Fruit fly (Drosophila melanogaster) whole organism, embryonic: ENCODE measurements around the gene CG12289.

Experiments
- Atf3 ChIP-seq: fragments of 200-800 bp; sonication (Bioruptor generic); optimal IDR thresholded peaks from 3 replicates; lab custom pipeline; 2016; ENCODE audit warnings: missing biosample characterization, missing genetic modification characterization
- CG11696 ChIP-seq: fragments of 200-800 bp; sonication (Bioruptor generic); IDR thresholded peaks from 2 replicates; pipeline ENCODE4 v1.3.6; 2022; ENCODE audit warnings: missing biosample characterization, missing genetic modification characterization
- CG12104 ChIP-seq: fragments of 200-800 bp; sonication (Bioruptor generic); optimal IDR thresholded peaks from 3 replicates; lab custom pipeline; 2016; ENCODE audit warnings: missing biosample characterization, missing genetic modification characterization
- CG1233 ChIP-seq: fragments of 200-800 bp; sonication (Bioruptor generic); optimal IDR thresholded peaks from 4 replicates; lab custom pipeline; 2018; ENCODE audit warnings: missing biosample characterization, mild to moderate bottlenecking, missing genetic modification characterization
- CG12391 ChIP-seq: fragments of 200-800 bp; sonication (Bioruptor generic); optimal IDR thresholded peaks from 3 replicates; lab custom pipeline; 2018; ENCODE audit warnings: missing biosample characterization, mild to moderate bottlenecking, missing genetic modification characterization, moderate library complexity
- CG12659 ChIP-seq: fragments of 200-800 bp; sonication (Bioruptor generic); optimal IDR thresholded peaks from 3 replicates; lab custom pipeline; 2017; ENCODE audit warnings: mild to moderate bottlenecking, missing biosample characterization, missing genetic modification reagents, missing genetic modification characterization
- CG14667 ChIP-seq: fragments of 200-800 bp; sonication (Bioruptor generic); IDR thresholded peaks from 2 replicates; pipeline ENCODE4 v1.3.6; 2022; ENCODE audit warnings: missing biosample characterization, missing genetic modification characterization
- CG17829 ChIP-seq: fragments of 200-800 bp; optimal IDR thresholded peaks from 2 replicates; lab custom pipeline; 2019; ENCODE audit warnings: missing biosample characterization, mild to moderate bottlenecking, missing genetic modification characterization, moderate library complexity
- CG17912 ChIP-seq: fragments of 200-800 bp; sonication (Bioruptor generic); optimal IDR thresholded peaks from 2 replicates; lab custom pipeline; 2018; ENCODE audit warnings: missing biosample characterization, mild to moderate bottlenecking, missing genetic modification characterization
- CG1832 ChIP-seq: fragments of 200-800 bp; sonication (Bioruptor generic); optimal IDR thresholded peaks from 2 replicates; lab custom pipeline; 2017; ENCODE audit warnings: missing biosample characterization, mild to moderate bottlenecking, missing genetic modification characterization, inconsistent platforms
- CG31224 ChIP-seq: fragments of 200-800 bp; sonication (Bioruptor generic); IDR thresholded peaks from 2 replicates; pipeline ENCODE4 v1.3.6; 2022; ENCODE audit warnings: missing biosample characterization, missing genetic modification characterization
- CG32772 ChIP-seq: fragments of 200-800 bp; sonication (Bioruptor generic); IDR thresholded peaks from 2 replicates; pipeline ENCODE4 v1.3.6; 2022; ENCODE audit warnings: missing biosample characterization, missing genetic modification characterization
- CG43689 ChIP-seq: fragments of 200-800 bp; sonication (Bioruptor generic); IDR thresholded peaks from 2 replicates; pipeline ENCODE4 v1.3.6; 2022; ENCODE audit warnings: missing biosample characterization, missing genetic modification characterization
- CG4617 ChIP-seq: fragments of 200-800 bp; sonication (Bioruptor generic); optimal IDR thresholded peaks from 3 replicates; lab custom pipeline; 2016; ENCODE audit warnings: missing biosample characterization, missing genetic modification characterization, borderline replicate concordance
- CG4707 ChIP-seq: fragments of 200-800 bp; sonication (Bioruptor generic); optimal IDR thresholded peaks from 2 replicates; lab custom pipeline; 2018; ENCODE audit warnings: missing biosample characterization, mild to moderate bottlenecking, missing genetic modification characterization, moderate library complexity
- CG5245 ChIP-seq: fragments of 200-800 bp; sonication (Bioruptor generic); optimal IDR thresholded peaks from 3 replicates; lab custom pipeline; 2016; ENCODE audit warnings: missing biosample characterization, missing genetic modification characterization
- CG7556 ChIP-seq: fragments of 200-800 bp; sonication (Bioruptor generic); optimal IDR thresholded peaks from 2 replicates; lab custom pipeline; 2017; ENCODE audit warnings: missing biosample characterization, mild to moderate bottlenecking, missing genetic modification characterization
- CG8944 ChIP-seq: fragments of 200-800 bp; sonication (Bioruptor generic); optimal IDR thresholded peaks from 3 replicates; lab custom pipeline; 2016; ENCODE audit warnings: missing biosample characterization, missing genetic modification characterization
- CG9932 ChIP-seq: fragments of 200-800 bp; sonication (Bioruptor generic); IDR thresholded peaks from 2 replicates; pipeline ENCODE4 v1.3.6; 2022; ENCODE audit warnings: missing biosample characterization, missing genetic modification characterization
- Dref ChIP-seq: fragments of 200-800 bp; sonication (Bioruptor generic); IDR thresholded peaks from 2 replicates; pipeline ENCODE4 v1.3.6; 2022; ENCODE audit warnings: missing biosample characterization, missing genetic modification characterization
- E2f2 ChIP-seq: fragments of 200-800 bp; sonication (Bioruptor generic); IDR thresholded peaks from 2 replicates; pipeline ENCODE4 v1.3.6; 2022; ENCODE audit warnings: missing biosample characterization, missing genetic modification characterization
- Fer3 ChIP-seq: fragments of 200-800 bp; sonication (Bioruptor generic); optimal IDR thresholded peaks from 2 replicates; lab custom pipeline; 2018; ENCODE audit warnings: missing biosample characterization, mild to moderate bottlenecking, missing genetic modification characterization, moderate library complexity
- Gug ChIP-seq: fragments of 200-800 bp; sonication (Bioruptor generic); IDR thresholded peaks from 4 replicates; pipeline ENCODE4 v1.3.6; 2022; ENCODE audit warnings: missing biosample characterization, missing genetic modification characterization
- HLH4C ChIP-seq: fragments of 200-800 bp; sonication (Bioruptor generic); IDR thresholded peaks from 3 replicates; pipeline ENCODE4 v1.3.6; 2022; ENCODE audit warnings: missing biosample characterization, missing genetic modification characterization; ENCODE audit not compliant: partially characterized antibody
- Hey ChIP-seq: fragments of 200-800 bp; sonication (Bioruptor generic); optimal IDR thresholded peaks from 3 replicates; lab custom pipeline; 2018; ENCODE audit warnings: missing biosample characterization, mild to moderate bottlenecking, missing genetic modification characterization
- Hr39 ChIP-seq: fragments of >200 bp; optimal IDR thresholded peaks from 2 replicates; lab custom pipeline; 2017
- Med ChIP-seq: fragments of 200-800 bp; sonication (Bioruptor generic); peaks from one replicate; lab custom pipeline; 2016; ENCODE audit warnings: missing biosample characterization, missing genetic modification characterization, mild to moderate bottlenecking, inconsistent platforms, moderate library complexity
- NC2β ChIP-seq: fragments of 200-800 bp; sonication (Bioruptor generic); optimal IDR thresholded peaks from 2 replicates; lab custom pipeline; 2016; ENCODE audit warnings: missing biosample characterization, missing genetic modification characterization
- Oli ChIP-seq: fragments of 200-800 bp; sonication (Bioruptor generic); optimal IDR thresholded peaks from 2 replicates; lab custom pipeline; 2018; ENCODE audit warnings: missing biosample characterization, mild to moderate bottlenecking, missing genetic modification characterization, moderate library complexity
- PHDP ChIP-seq: fragments of 200-800 bp; sonication (Bioruptor generic); optimal IDR thresholded peaks from 3 replicates; lab custom pipeline; 2018; ENCODE audit warnings: missing biosample characterization, mild to moderate bottlenecking, missing genetic modification characterization, moderate library complexity
- Sox100B ChIP-seq: fragments of 200-800 bp; sonication (Bioruptor generic); optimal IDR thresholded peaks from 3 replicates; lab custom pipeline; 2018; ENCODE audit warnings: missing biosample characterization, mild to moderate bottlenecking, missing genetic modification characterization
- Sry-β ChIP-seq: fragments of 200-800 bp; sonication (Bioruptor generic); optimal IDR thresholded peaks from 2 replicates; lab custom pipeline; 2018; ENCODE audit warnings: missing biosample characterization, mild to moderate bottlenecking, missing genetic modification characterization, moderate library complexity
- chm ChIP-seq: fragments of 200-800 bp; sonication (Bioruptor generic); IDR thresholded peaks from 2 replicates; pipeline ENCODE4 v1.3.6; 2022; ENCODE audit warnings: missing biosample characterization, missing genetic modification characterization
- corto ChIP-seq: fragments of 200-800 bp; sonication (Bioruptor generic); optimal IDR thresholded peaks from 2 replicates; lab custom pipeline; 2016; ENCODE audit warnings: missing biosample characterization, mild to moderate bottlenecking, missing genetic modification characterization, moderate library complexity
- croc ChIP-seq: fragments of 200-800 bp; sonication (Bioruptor generic); conservative IDR thresholded peaks from 3 replicates; pipeline ENCODE4 v1.3.6; 2022; ENCODE audit warnings: missing biosample characterization, missing genetic modification characterization
- da ChIP-seq: fragments of 200-800 bp; sonication (Bioruptor generic); optimal IDR thresholded peaks from 2 replicates; lab custom pipeline; 2016; ENCODE audit warnings: missing biosample characterization, missing genetic modification characterization
- dati ChIP-seq: fragments of 200-800 bp; sonication (Bioruptor generic); IDR thresholded peaks from 2 replicates; pipeline ENCODE4 v1.3.6; 2022; ENCODE audit warnings: missing biosample characterization, missing genetic modification characterization
- fd3F ChIP-seq: fragments of 200-800 bp; sonication (Bioruptor generic); optimal IDR thresholded peaks from 2 replicates; lab custom pipeline; 2018; ENCODE audit warnings: missing biosample characterization, mild to moderate bottlenecking, missing genetic modification characterization, moderate library complexity
- h ChIP-seq: fragments of >200 bp; optimal IDR thresholded peaks from 2 replicates; lab custom pipeline; 2017
- jigr1 ChIP-seq: fragments of 200-800 bp; sonication (Bioruptor generic); IDR thresholded peaks from 3 replicates; pipeline ENCODE4 v1.3.6; 2022; ENCODE audit warnings: missing biosample characterization, missing genetic modification characterization
- lbe ChIP-seq: fragments of 200-800 bp; sonication (Bioruptor generic); optimal IDR thresholded peaks from 2 replicates; lab custom pipeline; 2016; ENCODE audit warnings: missing biosample characterization, mild to moderate bottlenecking, missing genetic modification characterization
- mirr ChIP-seq: fragments of 200-800 bp; sonication (Bioruptor generic); optimal IDR thresholded peaks from 3 replicates; lab custom pipeline; 2018; ENCODE audit warnings: missing biosample characterization, mild to moderate bottlenecking, missing genetic modification characterization
- nau ChIP-seq: fragments of 200-800 bp; sonication (Bioruptor generic); optimal IDR thresholded peaks from 3 replicates; lab custom pipeline; 2017; ENCODE audit warnings: missing biosample characterization, mild to moderate bottlenecking, missing genetic modification characterization, missing genetic modification reagents
- oc ChIP-seq: fragments of 200-800 bp; sonication (Bioruptor generic); optimal IDR thresholded peaks from 2 replicates; lab custom pipeline; 2018; ENCODE audit warnings: missing biosample characterization, mild to moderate bottlenecking, missing genetic modification characterization, moderate library complexity
- pan ChIP-seq, 4 experiments: fragments of >200 bp in 3 of 4; fragments of 200-800 bp in 1 of 4; sonication (Bioruptor generic) in 1 of 4; optimal IDR thresholded peaks in 3 of 4; IDR thresholded peaks in 1 of 4; 2 replicates each; pipeline versions ENCODE4 v1.3.6 to Lab custom; 2017 to 2022; ENCODE audit warnings: missing biosample characterization in 2 of 4, missing genetic modification characterization in 2 of 4, mixed read lengths in 1 of 4
- sens ChIP-seq: fragments of 200-800 bp; sonication (Bioruptor generic); peaks from one replicate; lab custom pipeline; 2016; ENCODE audit warnings: missing biosample characterization, missing genetic modification characterization
- sima ChIP-seq: fragments of 200-800 bp; sonication (Bioruptor generic); optimal IDR thresholded peaks from 2 replicates; lab custom pipeline; 2016; ENCODE audit warnings: missing biosample characterization, missing genetic modification characterization
- stwl ChIP-seq: fragments of 200-800 bp; sonication (Bioruptor generic); optimal IDR thresholded peaks from 3 replicates; lab custom pipeline; 2018; ENCODE audit warnings: missing biosample characterization, mild to moderate bottlenecking, missing genetic modification characterization, moderate library complexity
- sug ChIP-seq: fragments of 200-800 bp; optimal IDR thresholded peaks from 2 replicates; lab custom pipeline; 2019; ENCODE audit warnings: missing biosample characterization, mild to moderate bottlenecking, missing genetic modification characterization, moderate library complexity
- trh ChIP-seq: fragments of 200-800 bp; sonication (Bioruptor generic); optimal IDR thresholded peaks from 2 replicates; lab custom pipeline; 2016; ENCODE audit warnings: missing biosample characterization, missing genetic modification characterization
- wek ChIP-seq: fragments of 200-800 bp; sonication (Bioruptor generic); optimal IDR thresholded peaks from 3 replicates; lab custom pipeline; 2018; ENCODE audit warnings: missing biosample characterization, mild to moderate bottlenecking, missing genetic modification characterization, moderate library complexity
- z ChIP-seq: fragments of 200-800 bp; sonication (Bioruptor generic); IDR thresholded peaks from 3 replicates; pipeline ENCODE4 v1.3.6; 2022; ENCODE audit warnings: missing biosample characterization, missing genetic modification characterization

The CG12289 gene

dm6 chr3L:11483135-11483534 lies 24.9 kb upstream of the CG12289 start (continued):
- TF ChIP-seq HLH4C (GFP tag; lab: Robert Waterston, UW) (peak; percentile 44; the same call in 1 of the 3 replicates), h (lab: Kevin White, UChicago) (no peak), CG1832 (GFP tag; lab: Kevin White, UChicago) (no peak), pan (optimal IDR thresholded peaks at IDR 0.05; lab: Kevin White, UChicago) (no peak), pan (GFP tag; optimal IDR thresholded peaks at IDR 0.05 in 1 of 2, IDR thresholded peaks at IDR 0.05 in 1 of 2) (peak in 1 of 2 experiments; percentile 23), CG12104 (GFP tag; lab: Kevin White, UChicago) (peak; percentile 10), CG11696 (no peak), lbe (GFP tag; lab: Kevin White, UChicago) (no peak), CG31224 (GFP tag; lab: Robert Waterston, UW) (no peak), CG14667 (GFP tag; lab: Robert Waterston, UW) (peak; percentile 24; the same call in 1 of the 2 replicates), dati (GFP tag; lab: Robert Waterston, UW) (no peak), oc (tag; lab: Kevin White, UChicago) (no peak), CG4617 (GFP tag; lab: Kevin White, UChicago) (peak; percentile 2), CG12659 (peak; percentile 1), CG7556 (GFP tag; lab: Kevin White, UChicago) (peak; percentile 64), Gug (GFP tag; lab: Robert Waterston, UW) (no peak; the same call in 3 of the 4 replicates), Sox100B (peak; percentile 48), jigr1 (GFP tag; lab: Robert Waterston, UW) (0 out of 3 replicates have a peak, but pooled peaks have one; percentile 22), E2f2 (GFP tag; lab: Robert Waterston, UW) (no peak), CG43689 (GFP tag; lab: Robert Waterston, UW) (no peak), CG32772 (GFP tag; lab: Robert Waterston, UW) (peak; percentile 37), z (GFP tag; lab: Robert Waterston, UW) (no peak), CG1233 (GFP tag; lab: Kevin White, UChicago) (peak; percentile 19), nau (GFP tag; lab: Kevin White, UChicago) (peak; percentile 37), stwl (tag; lab: Kevin White, UChicago) (no peak), CG17829 (tag; lab: Kevin White, UChicago) (peak; percentile 55), Hey (no peak), sug (tag; lab: Kevin White, UChicago) (no peak), croc (GFP tag; lab: Robert Waterston, UW) (no peak), Sry-β (GFP tag; lab: Kevin White, UChicago) (no peak), Hr39 (lab: Kevin White, UChicago) (no peak), CG8944 (GFP tag; lab: Kevin White, UChicago) (peak; percentile 15), NC2β (GFP tag; lab: Kevin White, UChicago) (no peak), mirr (GFP tag; lab: Kevin White, UChicago) (no peak), PHDP (peak; percentile 41), chm (GFP tag; lab: Robert Waterston, UW) (no peak), da (GFP tag; lab: Kevin White, UChicago) (no peak), CG5245 (GFP tag; lab: Kevin White, UChicago) (peak; percentile 47), Atf3 (GFP tag; lab: Kevin White, UChicago) (no peak), corto (no peak), sens (GFP tag; lab: Kevin White, UChicago) (peak; percentile 79), CG4707 (no peak), trh (GFP tag; lab: Kevin White, UChicago) (no peak), wek (GFP tag; lab: Kevin White, UChicago) (no peak), Fer3 (tag; lab: Kevin White, UChicago) (peak; percentile 2), fd3F (no peak), CG9932 (GFP tag; lab: Robert Waterston, UW) (no peak), Med (GFP tag; lab: Kevin White, UChicago) (peak; percentile 89), CG12391 (tag; lab: Kevin White, UChicago) (peak; percentile 45), CG17912 (GFP tag; lab: Kevin White, UChicago) (no peak), Dref (GFP tag; lab: Robert Waterston, UW) (no peak), Oli (peak; percentile 37), sima (no peak)
